Worm (Caenorhabditis elegans): ENCODE results near the gene K11D9.3.

The K11D9.3 gene

ce11 chrIII:10802032-10802431, at the start of gene K11D9.3:
Gene K11D9.3 (minus strand): TSS chrIII:10802212.
- TF ChIP-seq ztf-29 (GFP tag; IDR thresholded peaks at IDR 0.05) (no peak), klf-2 (GFP tag; conservative IDR thresholded peaks at IDR 0.05) (no peak), ztf-23 (GFP tag; IDR thresholded peaks at IDR 0.05) (no peak), T22C8.4 (GFP tag; IDR thresholded peaks at IDR 0.05) (no peak), cog-1 (tag; optimal IDR thresholded peaks at IDR 0.05) (no peak), flt-1 (GFP tag; IDR thresholded peaks at IDR 0.05) (no peak), tab-1 (GFP tag; IDR thresholded peaks at IDR 0.05) (no peak), ref-1 (GFP tag; conservative IDR thresholded peaks at IDR 0.05) (no peak), med-1 (GFP tag; optimal IDR thresholded peaks at IDR 0.05; ENCODE audit: insufficient read depth) (no peak)

- TF ChIP-seq tab-1 (GFP tag; IDR thresholded peaks at IDR 0.05), result peak; percentile 66; the same call in 1 of the 2 replicates
- TF ChIP-seq flt-1 (GFP tag; IDR thresholded peaks at IDR 0.05), result peak; percentile 89
- 0 out of 2 replicates have a peak, but pooled peaks have one; percentile 54 for TF ChIP-seq ztf-29 (GFP tag; IDR thresholded peaks at IDR 0.05)
- TF ChIP-seq ztf-23 (GFP tag; IDR thresholded peaks at IDR 0.05), result peak; percentile 90
- 0 out of 2 replicates have a peak, but pooled peaks have one; percentile 50 for TF ChIP-seq klf-2 (GFP tag; conservative IDR thresholded peaks at IDR 0.05)
- peak; percentile 71 for TF ChIP-seq cog-1 (tag; optimal IDR thresholded peaks at IDR 0.05)
- TF ChIP-seq ref-1 (GFP tag; conservative IDR thresholded peaks at IDR 0.05), result 0 out of 2 replicates have a peak, but pooled peaks have one; percentile 45
- peak; percentile 51 for TF ChIP-seq med-1 (GFP tag; optimal IDR thresholded peaks at IDR 0.05; ENCODE audit: insufficient read depth)
- peak; percentile 73 for TF ChIP-seq T22C8.4 (GFP tag; IDR thresholded peaks at IDR 0.05)
Observed at ce11 chrIII:10848858-10849257, 46.8 kb upstream of the K11D9.3 start, which contains the start of the genes fbxb-85 and hex-3. Gene fbxb-85 (minus strand): TSS chrIII:10848963. Gene hex-3 (plus strand): TSS chrIII:10849222.

DNA sequence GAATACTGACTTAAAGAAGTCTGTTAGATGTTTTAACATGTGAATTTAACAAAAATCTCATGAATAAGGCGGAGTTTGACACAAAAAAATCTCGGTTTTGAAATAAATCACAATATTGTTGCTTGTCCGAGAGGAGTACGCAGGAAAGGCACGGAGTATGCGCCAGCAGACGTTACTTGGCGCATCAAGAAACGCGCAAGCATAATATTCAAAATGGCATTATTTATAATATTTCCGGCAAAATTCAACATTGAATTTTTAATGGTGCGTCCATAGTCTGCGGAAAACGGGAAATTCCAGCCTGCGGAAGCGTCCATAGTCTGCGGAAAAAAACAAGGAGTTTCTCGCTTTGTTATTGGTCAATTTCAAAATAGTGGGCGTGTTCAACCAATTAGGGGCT, 42.9 kb upstream of the K11D9.3 start, which contains the start of gene pde-12:
Gene pde-12 (minus strand): TSS at position 148 of the 400 bp plus-strand sequence.
- no peak for TF ChIP-seq ref-1 (GFP tag; conservative IDR thresholded peaks at IDR 0.05)
- peak; percentile 35; the same call in 1 of the 2 replicates for TF ChIP-seq ztf-23 (GFP tag; IDR thresholded peaks at IDR 0.05)

- TF ChIP-seq tab-1 (GFP tag; IDR thresholded peaks at IDR 0.05) (no peak), ztf-23 (GFP tag; IDR thresholded peaks at IDR 0.05) (no peak), med-1 (GFP tag; optimal IDR thresholded peaks at IDR 0.05; ENCODE audit: insufficient read depth) (no peak), cog-1 (tag; optimal IDR thresholded peaks at IDR 0.05) (no peak), T22C8.4 (GFP tag; IDR thresholded peaks at IDR 0.05) (no peak)
Observed at ce11 chrIII:10832636-10833035, 30.6 kb upstream of the K11D9.3 start, which contains the start of gene sbsp-1. Gene sbsp-1 (plus strand): TSS chrIII:10832936.

DNA sequence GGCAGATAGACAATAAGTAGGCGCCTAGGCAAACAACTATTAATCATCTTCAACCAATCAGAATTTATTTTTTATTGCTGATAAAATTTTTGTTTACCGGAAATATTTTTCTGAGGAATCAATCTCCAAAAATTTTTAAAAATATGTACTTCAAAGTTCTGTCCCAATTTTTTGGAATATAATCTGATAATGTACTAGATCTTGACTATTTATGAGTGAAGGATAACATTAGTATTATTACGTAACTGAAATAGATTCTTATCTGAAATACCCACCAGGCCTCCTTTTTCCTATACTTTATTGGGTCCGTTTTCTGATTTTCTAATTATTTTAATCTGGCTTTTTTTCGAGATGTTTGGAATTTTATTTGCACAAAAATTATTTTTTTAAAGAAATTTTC, 29.5 kb upstream of the K11D9.3 start:
- TF ChIP-seq ztf-23 (GFP tag; IDR thresholded peaks at IDR 0.05) (no peak), tab-1 (GFP tag; IDR thresholded peaks at IDR 0.05) (no peak), med-1 (GFP tag; optimal IDR thresholded peaks at IDR 0.05; ENCODE audit: insufficient read depth) (no peak), ref-1 (GFP tag; conservative IDR thresholded peaks at IDR 0.05) (no peak), flt-1 (GFP tag; IDR thresholded peaks at IDR 0.05) (no peak), klf-2 (GFP tag; conservative IDR thresholded peaks at IDR 0.05) (no peak), ztf-29 (GFP tag; IDR thresholded peaks at IDR 0.05) (no peak), cog-1 (tag; optimal IDR thresholded peaks at IDR 0.05) (no peak), T22C8.4 (GFP tag; IDR thresholded peaks at IDR 0.05) (no peak)

- TF ChIP-seq tab-1 (GFP tag; IDR thresholded peaks at IDR 0.05), result no peak
- TF ChIP-seq ztf-23 (GFP tag; IDR thresholded peaks at IDR 0.05), result no peak
- no peak for TF ChIP-seq med-1 (GFP tag; optimal IDR thresholded peaks at IDR 0.05; ENCODE audit: insufficient read depth)
- TF ChIP-seq ref-1 (GFP tag; conservative IDR thresholded peaks at IDR 0.05), result no peak
- no peak for TF ChIP-seq T22C8.4 (GFP tag; IDR thresholded peaks at IDR 0.05)
- no peak for TF ChIP-seq ztf-29 (GFP tag; IDR thresholded peaks at IDR 0.05)
- no peak for TF ChIP-seq klf-2 (GFP tag; conservative IDR thresholded peaks at IDR 0.05)
- no peak for TF ChIP-seq cog-1 (tag; optimal IDR thresholded peaks at IDR 0.05)
Observed at ce11 chrIII:10825088-10825487, 23.1 kb upstream of the K11D9.3 start.

ce11 chrIII:10824206-10824605, 22.2 kb upstream of the K11D9.3 start:
- TF ChIP-seq cog-1 (tag; optimal IDR thresholded peaks at IDR 0.05) (no peak), ref-1 (GFP tag; conservative IDR thresholded peaks at IDR 0.05) (no peak), T22C8.4 (GFP tag; IDR thresholded peaks at IDR 0.05) (no peak), flt-1 (GFP tag; IDR thresholded peaks at IDR 0.05) (no peak), tab-1 (GFP tag; IDR thresholded peaks at IDR 0.05) (no peak), ztf-29 (GFP tag; IDR thresholded peaks at IDR 0.05) (no peak)

DNA sequence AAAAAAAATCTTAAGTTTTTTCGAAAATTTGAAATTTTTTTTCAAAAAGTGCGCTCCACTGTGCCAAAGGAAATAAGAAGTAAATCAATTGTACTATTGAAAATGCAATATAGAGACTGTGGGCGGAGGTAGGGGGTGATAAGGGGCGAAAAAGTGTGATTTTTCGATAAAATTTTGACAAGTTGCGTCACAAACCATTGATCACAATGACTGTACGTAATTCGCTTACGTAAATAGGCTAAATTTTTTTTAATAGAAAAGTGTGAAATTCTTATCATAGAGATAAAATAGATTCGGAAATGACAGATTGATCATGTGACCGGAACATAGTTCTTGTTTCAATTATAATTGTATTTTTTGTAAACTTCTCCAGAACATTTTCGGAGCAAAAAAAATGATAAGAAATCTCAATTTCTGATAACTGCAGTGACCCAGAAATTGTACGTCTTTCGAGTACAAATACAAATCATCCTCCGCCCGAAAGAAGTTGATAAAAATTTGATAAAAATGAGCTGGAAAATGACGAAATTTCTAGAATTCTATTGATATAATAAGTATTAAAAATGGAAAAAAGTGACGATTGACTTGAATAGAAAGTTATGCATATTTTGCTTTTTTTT, 20.6 kb upstream of the K11D9.3 start:
- TF ChIP-seq ref-1 (GFP tag; conservative IDR thresholded peaks at IDR 0.05) (no peak), ztf-29 (GFP tag; IDR thresholded peaks at IDR 0.05) (no peak), ztf-23 (GFP tag; IDR thresholded peaks at IDR 0.05) (no peak)

DNA sequence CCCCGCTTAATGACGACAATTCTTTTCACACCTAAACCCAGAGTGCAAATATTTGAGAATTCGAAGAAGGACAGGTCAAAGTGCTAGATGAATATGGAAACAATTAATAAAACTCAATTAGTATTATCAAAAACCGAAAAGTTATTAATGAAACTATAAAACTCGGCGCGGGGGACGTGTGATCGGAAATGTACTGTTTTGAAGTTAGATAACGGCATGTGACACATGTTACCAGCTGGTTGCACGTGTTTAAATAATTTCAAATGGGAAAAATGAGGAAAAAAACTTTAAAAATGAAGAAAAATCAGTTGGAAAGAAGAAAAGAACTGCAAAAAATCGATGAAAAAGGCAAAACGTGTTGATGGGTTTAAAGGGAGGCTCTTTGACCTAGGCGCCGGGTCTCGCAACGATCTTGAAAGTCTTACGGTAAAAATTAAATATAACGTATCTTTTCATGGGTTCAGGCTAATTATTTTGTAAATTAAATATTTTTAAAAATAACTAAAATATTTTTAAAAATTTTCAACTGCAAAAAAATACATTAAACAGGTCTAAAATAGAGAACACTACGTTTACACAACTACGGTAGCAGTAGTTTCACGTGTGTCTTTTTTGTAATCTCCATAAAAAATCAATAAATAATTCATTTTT, 18.7 kb upstream of the K11D9.3 start:
- TF ChIP-seq T22C8.4 (GFP tag; IDR thresholded peaks at IDR 0.05), result no peak
- no peak for TF ChIP-seq klf-2 (GFP tag; conservative IDR thresholded peaks at IDR 0.05)
- no peak for TF ChIP-seq med-1 (GFP tag; optimal IDR thresholded peaks at IDR 0.05; ENCODE audit: insufficient read depth)
- TF ChIP-seq tab-1 (GFP tag; IDR thresholded peaks at IDR 0.05), result no peak
- TF ChIP-seq ztf-29 (GFP tag; IDR thresholded peaks at IDR 0.05), result no peak
- TF ChIP-seq ref-1 (GFP tag; conservative IDR thresholded peaks at IDR 0.05), result no peak
- no peak for TF ChIP-seq flt-1 (GFP tag; IDR thresholded peaks at IDR 0.05)
- no peak for TF ChIP-seq cog-1 (tag; optimal IDR thresholded peaks at IDR 0.05)

DNA sequence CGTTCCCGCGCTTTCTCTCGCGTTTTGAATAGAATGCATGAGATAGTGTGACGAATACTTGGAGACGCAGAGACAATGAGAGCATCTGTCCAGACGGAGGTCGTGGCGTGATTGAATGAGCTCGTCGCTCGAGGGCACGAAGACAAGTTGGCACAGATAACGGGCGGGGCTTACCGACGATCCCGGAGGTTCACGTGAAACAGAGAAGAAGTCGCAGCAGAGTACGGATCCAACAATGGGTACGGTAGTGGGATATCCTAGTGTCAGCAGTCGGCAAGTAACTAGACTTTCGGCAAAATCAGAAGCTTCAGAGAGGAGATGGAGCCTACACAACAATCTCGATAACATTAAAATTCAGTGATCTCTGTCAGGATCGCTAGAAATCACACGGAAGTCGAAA, 17.8 kb upstream of the K11D9.3 start:
- TF ChIP-seq cog-1 (tag; optimal IDR thresholded peaks at IDR 0.05) (no peak), tab-1 (GFP tag; IDR thresholded peaks at IDR 0.05) (no peak), klf-2 (GFP tag; conservative IDR thresholded peaks at IDR 0.05) (no peak), flt-1 (GFP tag; IDR thresholded peaks at IDR 0.05) (no peak), ztf-23 (GFP tag; IDR thresholded peaks at IDR 0.05) (no peak), med-1 (GFP tag; optimal IDR thresholded peaks at IDR 0.05; ENCODE audit: insufficient read depth) (no peak), ztf-29 (GFP tag; IDR thresholded peaks at IDR 0.05) (no peak)
